Fruit fly (Drosophila melanogaster): ENCODE measurements around the gene eRF3.
A peak's percentile ranks its signal among the peaks of the same experiment; 100 is the strongest.

eRF3 gene

DNA sequence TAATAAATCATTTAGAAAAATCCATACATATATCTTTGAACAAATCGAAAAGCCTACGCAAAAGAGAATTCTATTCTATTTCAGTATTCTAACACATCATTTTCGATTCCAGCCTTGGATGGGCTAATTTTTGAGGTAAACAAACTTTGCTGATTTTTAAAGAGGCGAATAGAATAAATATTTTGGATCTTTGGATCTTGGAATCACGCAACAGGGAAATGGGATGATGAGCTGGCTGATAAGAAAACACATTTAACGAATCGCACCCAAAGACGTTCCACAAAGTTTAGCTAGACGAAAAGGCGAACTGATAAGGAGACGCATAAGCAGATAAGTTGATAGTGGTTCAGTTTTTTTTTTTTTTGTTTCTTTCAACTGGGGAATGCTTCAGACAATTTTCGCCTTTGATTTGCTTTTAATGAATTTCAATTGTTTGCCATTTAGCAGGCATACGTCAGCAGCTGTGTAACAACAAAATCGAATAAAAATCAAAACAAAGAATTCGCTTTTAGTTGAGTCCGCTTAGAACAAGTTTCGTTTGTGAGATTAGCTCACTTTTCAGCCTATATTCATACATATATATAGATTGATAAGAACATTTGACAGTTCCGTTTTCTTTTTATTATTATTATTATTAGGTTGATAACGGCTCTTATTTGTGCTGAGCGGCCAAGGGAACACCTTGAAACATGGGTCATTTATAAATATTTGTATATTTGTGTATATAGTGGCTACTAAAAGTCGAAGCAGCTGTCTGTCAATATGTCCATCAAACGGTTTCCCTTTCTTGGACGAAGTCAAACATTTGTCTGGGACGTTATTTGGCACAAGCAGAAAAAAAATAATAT is 31.1 kb downstream of the eRF3 start (continued):
- no peak for TF ChIP-seq Ptx1 (GFP tag; IDR thresholded peaks at IDR 0.05)
- peak; percentile 72 for TF ChIP-seq Med (GFP tag)
- no peak for TF ChIP-seq CG2120 (GFP tag; optimal IDR thresholded peaks at IDR 0.05)
- TF ChIP-seq CG18011 (GFP tag; optimal IDR thresholded peaks at IDR 0.05) = no peak
- TF ChIP-seq CG12744 (GFP tag; optimal IDR thresholded peaks at IDR 0.05) = no peak
- no peak for TF ChIP-seq abd-A (tag; optimal IDR thresholded peaks at IDR 0.05)
- no peak for TF ChIP-seq CG8359 (GFP tag; optimal IDR thresholded peaks at IDR 0.05; ENCODE audit: borderline replicate concordance)
- no peak for TF ChIP-seq ham (GFP tag; IDR thresholded peaks at IDR 0.05)
- TF ChIP-seq otp (GFP tag; IDR thresholded peaks at IDR 0.05) = no peak
- TF ChIP-seq CG4854 (GFP tag; optimal IDR thresholded peaks at IDR 0.05) = no peak
- no peak for TF ChIP-seq C15 (GFP tag; IDR thresholded peaks at IDR 0.05)
- peak in 1 of 2 experiments; percentile 23 for TF ChIP-seq Eip74EF (GFP tag; optimal IDR thresholded peaks at IDR 0.05)
- no peak for TF ChIP-seq ssp (GFP tag; IDR thresholded peaks at IDR 0.05)
- no peak for TF ChIP-seq grau (tag; optimal IDR thresholded peaks at IDR 0.05)
- no peak for TF ChIP-seq prd (optimal IDR thresholded peaks at IDR 0.05)
- no peak for TF ChIP-seq prd (GFP tag; IDR thresholded peaks at IDR 0.05)
- TF ChIP-seq Dip3 (GFP tag; optimal IDR thresholded peaks at IDR 0.05) = no peak
- no peak for TF ChIP-seq tup (GFP tag; optimal IDR thresholded peaks at IDR 0.05)
- peak; percentile 84 for TF ChIP-seq exex (tag; optimal IDR thresholded peaks at IDR 0.05)
- no peak for TF ChIP-seq Trl (optimal IDR thresholded peaks at IDR 0.05)
- no peak for TF ChIP-seq Trl (GFP tag; optimal IDR thresholded peaks at IDR 0.05)
- no peak for TF ChIP-seq Mrtf (GFP tag; IDR thresholded peaks at IDR 0.05)
- no peak for TF ChIP-seq vnd (GFP tag; IDR thresholded peaks at IDR 0.05; ENCODE audit: partially characterized antibody)
- TF ChIP-seq CG17568 (GFP tag; optimal IDR thresholded peaks at IDR 0.05) = peak; percentile 45
- TF ChIP-seq usp (GFP tag; optimal IDR thresholded peaks at IDR 0.05) = no peak
- TF ChIP-seq CG13296 (GFP tag; optimal IDR thresholded peaks at IDR 0.05) = no peak
- peak; percentile 15 for TF ChIP-seq pfk (GFP tag; optimal IDR thresholded peaks at IDR 0.05)
- TF ChIP-seq CG15073 (GFP tag; optimal IDR thresholded peaks at IDR 0.05) = no peak
- TF ChIP-seq CG11696 (GFP tag; IDR thresholded peaks at IDR 0.05) = no peak
- TF ChIP-seq Lhr (GFP tag; optimal IDR thresholded peaks at IDR 0.05) = peak; percentile 9
- peak; percentile 61 for TF ChIP-seq fd102C (GFP tag; optimal IDR thresholded peaks at IDR 0.05)
- TF ChIP-seq Hr3 (GFP tag; optimal IDR thresholded peaks at IDR 0.05) = no peak
- TF ChIP-seq Pdp1 (GFP tag; optimal IDR thresholded peaks at IDR 0.05) = peak in 1 of 2 experiments; percentile 72
- peak; percentile 69 for TF ChIP-seq CG15696 (tag; optimal IDR thresholded peaks at IDR 0.05)
- no peak for TF ChIP-seq h (optimal IDR thresholded peaks at IDR 0.05)
- no peak for TF ChIP-seq Sry-β (GFP tag; optimal IDR thresholded peaks at IDR 0.05)
- no peak for TF ChIP-seq pb (GFP tag; optimal IDR thresholded peaks at IDR 0.05)
- no peak for TF ChIP-seq trem (tag; optimal IDR thresholded peaks at IDR 0.05)
- peak; percentile 2 for TF ChIP-seq grn (GFP tag; optimal IDR thresholded peaks at IDR 0.05)
- TF ChIP-seq schlank (tag; optimal IDR thresholded peaks at IDR 0.05) = no peak
- TF ChIP-seq ci (GFP tag; IDR thresholded peaks at IDR 0.05) = no peak
- no peak for TF ChIP-seq CG33213 (GFP tag; optimal IDR thresholded peaks at IDR 0.05)
- TF ChIP-seq CG42726 (GFP tag; IDR thresholded peaks at IDR 0.05; ENCODE audit: partially characterized antibody) = no peak
- no peak for TF ChIP-seq Dek (tag; optimal IDR thresholded peaks at IDR 0.05)
- no peak for TF ChIP-seq CG7271 (tag; optimal IDR thresholded peaks at IDR 0.05)
- TF ChIP-seq wor (GFP tag; IDR thresholded peaks at IDR 0.05) = no peak
- TF ChIP-seq vfl (GFP tag; optimal IDR thresholded peaks at IDR 0.05) = no peak
- no peak for TF ChIP-seq HmgZ (tag; optimal IDR thresholded peaks at IDR 0.05)
- TF ChIP-seq BEAF-32 (GFP tag; optimal IDR thresholded peaks at IDR 0.05) = no peak
- no peak for TF ChIP-seq MBD-R2 (GFP tag; IDR thresholded peaks at IDR 0.05)

Measured in whole organism, embryonic.